Fruit fly (Drosophila melanogaster) whole organism, embryonic: ENCODE results near the gene blot.
A peak's percentile ranks its signal among the peaks of the same experiment; 100 is the strongest.

Source experiments
- ATbp ChIP-seq: fragments of 200-800 bp; sonication (Bioruptor generic); optimal IDR thresholded peaks from 2 replicates; lab custom pipeline; 2017; ENCODE audit warnings: missing biosample characterization, mild to moderate bottlenecking, missing genetic modification characterization, missing genetic modification reagents
- B-H1 ChIP-seq: fragments of 200-800 bp; sonication (Bioruptor generic); IDR thresholded peaks from 3 replicates; pipeline ENCODE4 v1.3.6; 2022; ENCODE audit warnings: missing biosample characterization, missing genetic modification characterization
- B-H2 ChIP-seq: fragments of 200-800 bp; sonication (Bioruptor generic); optimal IDR thresholded peaks from 2 replicates; lab custom pipeline; 2018; ENCODE audit warnings: missing biosample characterization, mild to moderate bottlenecking, missing genetic modification characterization
- CG10654 ChIP-seq: fragments of 200-800 bp; sonication (Bioruptor generic); optimal IDR thresholded peaks from 2 replicates; lab custom pipeline; 2016; ENCODE audit warnings: missing biosample characterization, missing genetic modification characterization
- CG11696 ChIP-seq: fragments of 200-800 bp; sonication (Bioruptor generic); IDR thresholded peaks from 2 replicates; pipeline ENCODE4 v1.3.6; 2022; ENCODE audit warnings: missing biosample characterization, missing genetic modification characterization
- CG14667 ChIP-seq: fragments of 200-800 bp; sonication (Bioruptor generic); IDR thresholded peaks from 2 replicates; pipeline ENCODE4 v1.3.6; 2022; ENCODE audit warnings: missing biosample characterization, missing genetic modification characterization
- CG14860 ChIP-seq: fragments of 200-800 bp; sonication (Bioruptor generic); IDR thresholded peaks from 3 replicates; pipeline ENCODE4 v1.3.6; 2022; ENCODE audit warnings: missing biosample characterization, missing genetic modification characterization; ENCODE audit not compliant: partially characterized antibody
- CG16813 ChIP-seq: fragments of 200-800 bp; sonication (Bioruptor generic); IDR thresholded peaks from 3 replicates; pipeline ENCODE4 v1.3.6; 2022; ENCODE audit warnings: missing biosample characterization, missing genetic modification characterization; ENCODE audit not compliant: partially characterized antibody
- CG17829 ChIP-seq: fragments of 200-800 bp; optimal IDR thresholded peaks from 2 replicates; lab custom pipeline; 2019; ENCODE audit warnings: missing biosample characterization, mild to moderate bottlenecking, missing genetic modification characterization, moderate library complexity
- CG2712 ChIP-seq: fragments of 200-800 bp; optimal IDR thresholded peaks from 3 replicates; lab custom pipeline; 2019; ENCODE audit warnings: missing biosample characterization, mild to moderate bottlenecking, missing genetic modification characterization, moderate library complexity
- CG30403 ChIP-seq: fragments of 200-800 bp; sonication (Bioruptor generic); optimal IDR thresholded peaks from 3 replicates; lab custom pipeline; 2016; ENCODE audit warnings: missing biosample characterization, missing genetic modification characterization
- CG30431 ChIP-seq: fragments of 200-800 bp; sonication (Bioruptor generic); optimal IDR thresholded peaks from 2 replicates; lab custom pipeline; 2017; ENCODE audit warnings: missing biosample characterization, missing genetic modification characterization
- CG32767 ChIP-seq: fragments of 200-800 bp; sonication (Bioruptor generic); IDR thresholded peaks from 2 replicates; pipeline ENCODE4 v1.3.6; 2022; ENCODE audit warnings: missing biosample characterization, missing genetic modification characterization
- CG34422 ChIP-seq: fragments of 200-800 bp; sonication (Bioruptor generic); IDR thresholded peaks from 3 replicates; pipeline ENCODE4 v1.3.6; 2022; ENCODE audit warnings: missing biosample characterization, missing genetic modification characterization
- CG5953 ChIP-seq: fragments of 200-800 bp; sonication (Bioruptor generic); IDR thresholded peaks from 2 replicates; pipeline ENCODE4 v1.3.6; 2022; ENCODE audit warnings: missing biosample characterization, missing genetic modification characterization
- CG6689 ChIP-seq: fragments of 200-800 bp; sonication (Bioruptor generic); IDR thresholded peaks from 2 replicates; pipeline ENCODE4 v1.3.6; 2022; ENCODE audit warnings: missing biosample characterization, missing genetic modification characterization
- CG6791 ChIP-seq: fragments of 200-800 bp; sonication (Bioruptor generic); IDR thresholded peaks from 3 replicates; pipeline ENCODE4 v1.3.6; 2022; ENCODE audit warnings: missing biosample characterization, missing genetic modification characterization; ENCODE audit not compliant: partially characterized antibody
- CG7556 ChIP-seq: fragments of 200-800 bp; sonication (Bioruptor generic); optimal IDR thresholded peaks from 2 replicates; lab custom pipeline; 2017; ENCODE audit warnings: missing biosample characterization, mild to moderate bottlenecking, missing genetic modification characterization
- CG7745 ChIP-seq: fragments of 200-800 bp; sonication (Bioruptor generic); optimal IDR thresholded peaks from 2 replicates; lab custom pipeline; 2018; ENCODE audit warnings: missing biosample characterization, mild to moderate bottlenecking, missing genetic modification characterization, moderate library complexity
- CG8290 ChIP-seq, 3 experiments: fragments of 200-800 bp; sonication (Bioruptor generic); optimal IDR thresholded peaks; 2 replicates each; lab custom pipeline; 2016 to 2019; ENCODE audit warnings: missing biosample characterization in 3 of 3, missing genetic modification characterization in 3 of 3, mild to moderate bottlenecking in 2 of 3, moderate library complexity in 1 of 3
- CkIIα-i1 ChIP-seq: fragments of 200-800 bp; sonication (Bioruptor generic); IDR thresholded peaks from 2 replicates; pipeline ENCODE4 v1.3.6; 2022; ENCODE audit warnings: missing biosample characterization, missing genetic modification characterization
- Dfd ChIP-seq, 2 experiments: fragments of >200 bp; optimal IDR thresholded peaks; 2 replicates each; lab custom pipeline; 2017; ENCODE audit warnings: missing biosample characterization in 2 of 2, missing genetic modification characterization in 2 of 2
- Elba2 ChIP-seq: fragments of 200-800 bp; sonication (Bioruptor generic); optimal IDR thresholded peaks from 3 replicates; lab custom pipeline; 2016; ENCODE audit warnings: missing biosample characterization, missing genetic modification characterization
- Ets97D ChIP-seq: fragments of 200-800 bp; sonication (Bioruptor generic); optimal IDR thresholded peaks from 3 replicates; lab custom pipeline; 2016; ENCODE audit warnings: missing biosample characterization, missing genetic modification characterization
- Hr51 ChIP-seq, 2 experiments: fragments of 200-800 bp; sonication (Bioruptor generic); optimal IDR thresholded peaks; 2 replicates in 1 of 2; 3 replicates in 1 of 2; lab custom pipeline; 2016 to 2018; ENCODE audit warnings: missing biosample characterization in 2 of 2, missing genetic modification characterization in 2 of 2, mild to moderate bottlenecking in 1 of 2, moderate library complexity in 1 of 2
- Hr78 ChIP-seq, 2 experiments: fragments of 200-800 bp in 1 of 2; fragments of >200 bp in 1 of 2; sonication (Bioruptor generic) in 1 of 2; optimal IDR thresholded peaks; 2 replicates each; lab custom pipeline; 2017 to 2019; ENCODE audit warnings: missing biosample characterization in 2 of 2, missing genetic modification characterization in 2 of 2, mild to moderate bottlenecking in 1 of 2, moderate library complexity in 1 of 2
- Lhr ChIP-seq: fragments of 200-800 bp; sonication (Bioruptor generic); optimal IDR thresholded peaks from 3 replicates; lab custom pipeline; 2017; ENCODE audit warnings: mild to moderate bottlenecking, missing biosample characterization, missing genetic modification reagents, missing genetic modification characterization
- Meics ChIP-seq: fragments of 200-800 bp; sonication (Bioruptor generic); optimal IDR thresholded peaks from 2 replicates; lab custom pipeline; 2017; ENCODE audit warnings: missing biosample characterization, mild to moderate bottlenecking, missing genetic modification characterization
- NC2α ChIP-seq: fragments of 200-800 bp; sonication (Bioruptor generic); optimal IDR thresholded peaks from 2 replicates; lab custom pipeline; 2016; ENCODE audit warnings: missing biosample characterization, missing genetic modification characterization
- Side ChIP-seq: fragments of 200-800 bp; sonication (Bioruptor generic); optimal IDR thresholded peaks from 2 replicates; lab custom pipeline; 2016; ENCODE audit warnings: missing biosample characterization, missing genetic modification characterization
- bsh ChIP-seq, 2 experiments: fragments of 200-800 bp; sonication (Bioruptor generic); optimal IDR thresholded peaks; 2 replicates each; lab custom pipeline; 2017 to 2018; ENCODE audit warnings: mild to moderate bottlenecking in 2 of 2, missing biosample characterization in 2 of 2, missing genetic modification characterization in 2 of 2, moderate library complexity in 1 of 2
- croc ChIP-seq: fragments of 200-800 bp; sonication (Bioruptor generic); conservative IDR thresholded peaks from 3 replicates; pipeline ENCODE4 v1.3.6; 2022; ENCODE audit warnings: missing biosample characterization, missing genetic modification characterization
- disco-r ChIP-seq: fragments of 200-800 bp; sonication (Bioruptor generic); optimal IDR thresholded peaks from 2 replicates; lab custom pipeline; 2016; ENCODE audit warnings: missing biosample characterization, missing genetic modification characterization
- dmrt99B ChIP-seq: fragments of 200-800 bp; sonication (Bioruptor generic); optimal IDR thresholded peaks from 2 replicates; lab custom pipeline; 2018; ENCODE audit warnings: missing biosample characterization, mild to moderate bottlenecking, missing genetic modification characterization, moderate library complexity
- eyg ChIP-seq: fragments of 200-800 bp; sonication (Bioruptor generic); optimal IDR thresholded peaks from 3 replicates; lab custom pipeline; 2016; ENCODE audit warnings: missing biosample characterization, missing genetic modification characterization
- ham ChIP-seq: fragments of 200-800 bp; sonication (Bioruptor generic); IDR thresholded peaks from 2 replicates; pipeline ENCODE4 v1.3.6; 2022; ENCODE audit warnings: missing biosample characterization, missing genetic modification characterization
- kah ChIP-seq: fragments of 200-800 bp; sonication (Bioruptor generic); optimal IDR thresholded peaks from 2 replicates; lab custom pipeline; 2018; ENCODE audit warnings: missing biosample characterization, mild to moderate bottlenecking, missing genetic modification characterization
- knrl ChIP-seq: fragments of 200-800 bp; sonication (Bioruptor generic); IDR thresholded peaks from 3 replicates; pipeline ENCODE4 v1.3.6; 2022; ENCODE audit warnings: missing biosample characterization, missing genetic modification characterization; ENCODE audit not compliant: partially characterized antibody
- lab ChIP-seq: fragments of 200-800 bp; sonication (Bioruptor generic); optimal IDR thresholded peaks from 3 replicates; lab custom pipeline; 2017; ENCODE audit warnings: missing biosample characterization, missing genetic modification characterization, mild to moderate bottlenecking, moderate library complexity, missing genetic modification reagents
- mam ChIP-seq: fragments of 200-800 bp; sonication (Bioruptor generic); optimal IDR thresholded peaks from 3 replicates; lab custom pipeline; 2016; ENCODE audit warnings: missing biosample characterization, missing genetic modification characterization
- nmo ChIP-seq: fragments of 200-800 bp; sonication (Bioruptor generic); optimal IDR thresholded peaks from 2 replicates; lab custom pipeline; 2018; ENCODE audit warnings: missing biosample characterization, mild to moderate bottlenecking, missing genetic modification characterization, moderate library complexity
- phol ChIP-seq: fragments of 200-800 bp; sonication (Bioruptor generic); optimal IDR thresholded peaks from 3 replicates; lab custom pipeline; 2018; ENCODE audit warnings: missing biosample characterization, mild to moderate bottlenecking, missing genetic modification characterization, moderate library complexity
- psq ChIP-seq: fragments of 200-800 bp; sonication (Bioruptor generic); optimal IDR thresholded peaks from 2 replicates; lab custom pipeline; 2017; ENCODE audit warnings: missing biosample characterization, missing genetic modification characterization
- pum ChIP-seq: fragments of 200-800 bp; sonication (Bioruptor generic); optimal IDR thresholded peaks from 2 replicates; lab custom pipeline; 2016; ENCODE audit warnings: missing biosample characterization, missing genetic modification characterization
- ro ChIP-seq: fragments of 200-800 bp; sonication (Bioruptor generic); IDR thresholded peaks from 2 replicates; pipeline ENCODE4 v1.3.6; 2022; ENCODE audit warnings: missing biosample characterization, missing genetic modification characterization
- so ChIP-seq: fragments of 200-800 bp; sonication (Bioruptor generic); IDR thresholded peaks from 3 replicates; pipeline ENCODE4 v1.3.6; 2022; ENCODE audit warnings: missing biosample characterization, missing genetic modification characterization
- ttk ChIP-seq: fragments of 200-800 bp; sonication (Bioruptor generic); IDR thresholded peaks from 2 replicates; pipeline ENCODE4 v2.1.2; 2022; ENCODE audit warnings: missing biosample characterization, missing genetic modification characterization
- tup ChIP-seq: fragments of 200-800 bp; sonication (Bioruptor generic); optimal IDR thresholded peaks from 2 replicates; lab custom pipeline; 2016; ENCODE audit warnings: missing biosample characterization, mild to moderate bottlenecking, missing genetic modification characterization, moderate library complexity
- wor ChIP-seq: fragments of 200-800 bp; sonication (Bioruptor generic); IDR thresholded peaks from 2 replicates; pipeline ENCODE4 v1.3.6; 2022; ENCODE audit warnings: missing biosample characterization, missing genetic modification characterization

Gene blot

DNA sequence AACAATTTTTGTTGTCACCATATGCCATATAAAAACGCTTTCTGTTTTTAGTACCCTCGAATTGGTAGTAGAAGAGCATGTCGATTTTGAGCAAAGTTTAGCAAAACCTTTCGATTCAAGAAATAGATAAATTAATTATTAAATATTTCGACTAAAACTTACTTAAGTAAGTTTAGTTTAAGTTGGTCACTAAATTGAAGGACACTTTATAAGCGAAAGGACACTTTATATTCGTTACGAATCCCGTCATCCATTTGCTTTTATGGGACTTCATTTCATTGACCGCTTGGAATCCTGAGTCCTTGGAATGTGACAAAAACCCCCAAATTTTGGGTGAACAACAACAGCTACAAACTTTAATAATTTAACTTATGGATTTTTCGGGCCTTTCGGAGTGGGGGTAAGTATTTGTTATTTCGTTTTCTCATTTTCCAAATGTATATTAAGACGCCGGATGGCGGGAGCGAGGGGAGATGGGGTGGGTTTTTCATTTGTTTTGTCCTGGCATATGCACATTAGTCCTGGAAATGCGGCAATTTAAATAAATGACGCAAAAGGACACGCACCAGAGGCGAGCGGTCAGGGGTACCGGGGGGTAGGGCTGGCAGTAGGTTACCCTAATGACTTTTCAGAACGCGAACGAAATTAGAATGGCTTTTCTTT lies 37.7 kb upstream of the blot start (continued):
- no peak for TF ChIP-seq CG10654 (GFP tag; lab: Kevin White, UChicago)
- peak; percentile 66 for TF ChIP-seq CG2712
- no peak for TF ChIP-seq disco-r (GFP tag; lab: Kevin White, UChicago)
- no peak for TF ChIP-seq mam (GFP tag; lab: Kevin White, UChicago)
- TF ChIP-seq phol (tag; lab: Kevin White, UChicago) = peak; percentile 20
- no peak for TF ChIP-seq psq (GFP tag; lab: Kevin White, UChicago)
- no peak for TF ChIP-seq CG7745 (tag; lab: Kevin White, UChicago)
- no peak for TF ChIP-seq ttk (GFP tag; lab: Robert Waterston, UW)
- TF ChIP-seq CG14860 (GFP tag; lab: Robert Waterston, UW) = no peak
- TF ChIP-seq CG32767 (GFP tag; lab: Robert Waterston, UW) = no peak
- no peak for TF ChIP-seq ro (GFP tag; lab: Robert Waterston, UW)
- peak; percentile 19 for TF ChIP-seq CG7556 (GFP tag; lab: Kevin White, UChicago)
- TF ChIP-seq so (GFP tag; lab: Robert Waterston, UW) = no peak
- TF ChIP-seq lab = peak; percentile 69
- peak; percentile 17 for TF ChIP-seq ATbp (GFP tag; lab: Kevin White, UChicago)
- TF ChIP-seq CG8290 (GFP tag; optimal IDR thresholded peaks at IDR 0.05; lab: Kevin White, UChicago) = no peak
- no peak for TF ChIP-seq CG8290 (tag; optimal IDR thresholded peaks at IDR 0.05; lab: Kevin White, UChicago)
- no peak for TF ChIP-seq ham (GFP tag; lab: Robert Waterston, UW)
- TF ChIP-seq Lhr (GFP tag; lab: Kevin White, UChicago) = no peak
- peak; percentile 20 for TF ChIP-seq nmo (GFP tag; lab: Kevin White, UChicago)
- no peak for TF ChIP-seq CG34422 (GFP tag; lab: Robert Waterston, UW)
- TF ChIP-seq wor (GFP tag; lab: Robert Waterston, UW) = no peak
- TF ChIP-seq CG5953 (GFP tag; lab: Robert Waterston, UW) = no peak
- peak; percentile 32 for TF ChIP-seq CG30403 (GFP tag; lab: Kevin White, UChicago)
- TF ChIP-seq CG6689 = peak; percentile 60; the same call in 1 of the 2 replicates
- TF ChIP-seq knrl = no peak
- TF ChIP-seq kah (GFP tag; lab: Kevin White, UChicago) = no peak
- TF ChIP-seq B-H1 (GFP tag; lab: Robert Waterston, UW) = peak; percentile 22; the same call in 1 of the 3 replicates
- no peak for TF ChIP-seq NC2α (GFP tag; lab: Kevin White, UChicago)
- no peak for TF ChIP-seq pum (GFP tag; lab: Kevin White, UChicago)
- no peak for TF ChIP-seq croc (GFP tag; lab: Robert Waterston, UW)
- TF ChIP-seq B-H2 (GFP tag; lab: Kevin White, UChicago) = no peak
- no peak for TF ChIP-seq Ets97D (GFP tag; lab: Kevin White, UChicago)
- no peak for TF ChIP-seq Hr78 (GFP tag; optimal IDR thresholded peaks at IDR 0.05; lab: Kevin White, UChicago)
- peak in 1 of 2 experiments; percentile 47 for TF ChIP-seq Hr51 (GFP tag; optimal IDR thresholded peaks at IDR 0.05; lab: Kevin White, UChicago)
- TF ChIP-seq CG30431 (GFP tag; lab: Kevin White, UChicago) = no peak
- TF ChIP-seq Dfd (GFP tag; optimal IDR thresholded peaks at IDR 0.05; lab: Kevin White, UChicago) = no peak
- peak; percentile 48 for TF ChIP-seq dmrt99B (tag; lab: Kevin White, UChicago)
- TF ChIP-seq Side (GFP tag; lab: Kevin White, UChicago) = no peak
- no peak for TF ChIP-seq eyg (GFP tag; lab: Kevin White, UChicago)
- TF ChIP-seq CG17829 (tag; lab: Kevin White, UChicago) = peak; percentile 38
- TF ChIP-seq Elba2 (GFP tag; lab: Kevin White, UChicago) = no peak
- peak in 1 of 2 experiments; percentile 49 for TF ChIP-seq bsh (GFP tag; optimal IDR thresholded peaks at IDR 0.05; lab: Kevin White, UChicago)
- 0 out of 2 replicates have a peak, but pooled peaks have one; percentile 19 for TF ChIP-seq CG11696 (GFP tag; lab: Robert Waterston, UW)
- TF ChIP-seq CG14667 (GFP tag; lab: Robert Waterston, UW) = peak; percentile 15; the same call in 1 of the 2 replicates
- TF ChIP-seq CkIIα-i1 (GFP tag; lab: Robert Waterston, UW) = no peak
- TF ChIP-seq CG16813 (GFP tag; lab: Robert Waterston, UW) = no peak
- TF ChIP-seq tup (GFP tag; lab: Kevin White, UChicago) = peak; percentile 13
- TF ChIP-seq CG6791 (GFP tag; lab: Robert Waterston, UW) = no peak
- peak; percentile 39 for TF ChIP-seq Meics (GFP tag; lab: Kevin White, UChicago)
